Worm (Caenorhabditis elegans) whole organism, mixed stage, embryonic: ENCODE data around the gene ech-5.

Source experiments
- lsy-2 ChIP-seq: fragments of 150-350 bp; optimal IDR thresholded peaks from 2 replicates; lab custom pipeline; 2014; ENCODE audit warnings: missing biosample characterization, missing genetic modification characterization
- mls-2 ChIP-seq: sonication (generic microtip); optimal IDR thresholded peaks from 2 replicates; lab custom pipeline; 2016; ENCODE audit warnings: mild to moderate bottlenecking, missing genetic modification characterization, moderate library complexity, missing compliant biosample characterization

DNA sequence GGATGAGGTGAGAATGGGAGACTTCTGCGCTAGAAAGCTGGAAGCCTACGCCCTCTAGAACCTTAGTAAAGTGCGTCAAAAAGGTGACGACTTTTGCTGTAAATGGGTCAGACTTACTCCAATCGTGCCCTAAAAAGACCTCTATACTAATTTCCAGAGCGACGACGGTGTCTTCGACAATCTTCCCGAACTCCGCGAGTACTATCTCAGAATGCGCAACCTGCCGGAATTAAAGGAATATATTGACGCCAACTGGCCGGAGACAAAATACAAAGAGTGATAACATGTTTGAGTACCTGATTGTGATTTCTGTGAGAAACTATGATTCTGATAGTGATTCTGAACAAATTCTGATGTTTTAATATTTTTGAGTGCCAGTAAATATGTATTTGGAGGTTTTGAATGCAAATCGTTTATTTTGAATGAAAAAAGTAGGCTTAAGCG, 34.8 kb upstream of the ech-5 start:
- no peak for TF ChIP-seq lsy-2
- TF ChIP-seq mls-2, result no peak
